Fruit fly (Drosophila melanogaster) whole organism, embryonic: Measurements from ENCODE around the gene CG1074.

Source experiments
- Bdp1 ChIP-seq: fragments of 200-800 bp; sonication (Bioruptor generic); optimal IDR thresholded peaks from 3 replicates; lab custom pipeline; 2016; ENCODE audit warnings: missing biosample characterization, missing genetic modification characterization
- CG11723 ChIP-seq: fragments of 200-800 bp; sonication (Bioruptor generic); optimal IDR thresholded peaks from 2 replicates; lab custom pipeline; 2017; ENCODE audit warnings: missing biosample characterization, mild to moderate bottlenecking, missing genetic modification characterization
- CG1233 ChIP-seq: fragments of 200-800 bp; sonication (Bioruptor generic); optimal IDR thresholded peaks from 4 replicates; lab custom pipeline; 2018; ENCODE audit warnings: missing biosample characterization, mild to moderate bottlenecking, missing genetic modification characterization
- CG14050 ChIP-seq: fragments of 200-800 bp; sonication (Bioruptor generic); IDR thresholded peaks from 3 replicates; pipeline ENCODE4 v1.3.6; 2022; ENCODE audit warnings: missing biosample characterization, missing genetic modification characterization
- CG16863 ChIP-seq: fragments of 200-800 bp; sonication (Bioruptor generic); optimal IDR thresholded peaks from 3 replicates; lab custom pipeline; 2016; ENCODE audit warnings: missing biosample characterization, missing genetic modification characterization
- CG17568 ChIP-seq: fragments of 200-800 bp; sonication (Bioruptor generic); optimal IDR thresholded peaks from 2 replicates; lab custom pipeline; 2018; ENCODE audit warnings: missing biosample characterization, mild to moderate bottlenecking, missing genetic modification characterization, moderate library complexity
- CG2129 ChIP-seq: fragments of 200-800 bp; sonication (Bioruptor generic); IDR thresholded peaks from 2 replicates; pipeline ENCODE4 v1.3.6; 2022; ENCODE audit warnings: missing biosample characterization, missing genetic modification characterization; ENCODE audit not compliant: partially characterized antibody
- CG2678 ChIP-seq: fragments of 200-800 bp; sonication (Bioruptor generic); optimal IDR thresholded peaks from 3 replicates; lab custom pipeline; 2019; ENCODE audit warnings: missing biosample characterization, mild to moderate bottlenecking, missing genetic modification characterization, moderate library complexity
- CG3065 ChIP-seq: fragments of 200-800 bp; sonication (Bioruptor generic); optimal IDR thresholded peaks from 2 replicates; lab custom pipeline; 2016; ENCODE audit warnings: missing biosample characterization, missing genetic modification characterization
- CG3281 ChIP-seq: fragments of 200-800 bp; sonication (Bioruptor generic); optimal IDR thresholded peaks from 3 replicates; lab custom pipeline; 2017; ENCODE audit warnings: missing biosample characterization, mild to moderate bottlenecking, missing genetic modification characterization
- CG3407 ChIP-seq: fragments of 200-800 bp; sonication (Bioruptor generic); optimal IDR thresholded peaks from 2 replicates; lab custom pipeline; 2018; ENCODE audit warnings: missing biosample characterization, mild to moderate bottlenecking, missing genetic modification characterization
- CG6272 ChIP-seq: fragments of 200-800 bp; sonication (Bioruptor generic); IDR thresholded peaks from 2 replicates; pipeline ENCODE4 v1.3.6; 2022; ENCODE audit warnings: missing biosample characterization, missing genetic modification characterization
- CG7271 ChIP-seq: fragments of 200-800 bp; sonication (Bioruptor generic); optimal IDR thresholded peaks from 2 replicates; lab custom pipeline; 2018; ENCODE audit warnings: missing biosample characterization, mild to moderate bottlenecking, missing genetic modification characterization, moderate library complexity
- Camta ChIP-seq: fragments of 200-800 bp; sonication (Bioruptor generic); optimal IDR thresholded peaks from 2 replicates; lab custom pipeline; 2016; ENCODE audit warnings: missing biosample characterization, missing genetic modification characterization
- Dp ChIP-seq: fragments of 200-800 bp; sonication (Bioruptor generic); optimal IDR thresholded peaks from 2 replicates; lab custom pipeline; 2018; ENCODE audit warnings: missing biosample characterization, mild to moderate bottlenecking, missing genetic modification characterization, moderate library complexity
- E2f1 ChIP-seq: fragments of 200-800 bp; sonication (Bioruptor generic); IDR thresholded peaks from 2 replicates; pipeline ENCODE4 v1.3.6; 2022; ENCODE audit warnings: missing biosample characterization, missing genetic modification characterization
- Fer1 ChIP-seq: fragments of 200-800 bp; sonication (Bioruptor generic); optimal IDR thresholded peaks from 2 replicates; lab custom pipeline; 2017; ENCODE audit warnings: missing biosample characterization, mild to moderate bottlenecking, missing genetic modification characterization
- Hmx ChIP-seq: fragments of 200-800 bp; sonication (Bioruptor generic); optimal IDR thresholded peaks from 2 replicates; lab custom pipeline; 2016; ENCODE audit warnings: missing biosample characterization, missing genetic modification characterization
- Kr ChIP-seq: fragments of 200-800 bp; sonication (Bioruptor generic); optimal IDR thresholded peaks from 2 replicates; lab custom pipeline; 2017; ENCODE audit warnings: missing biosample characterization, mild to moderate bottlenecking, missing genetic modification characterization
- MESR4 ChIP-seq: fragments of 200-800 bp; sonication (Bioruptor generic); optimal IDR thresholded peaks from 2 replicates; lab custom pipeline; 2018; ENCODE audit warnings: missing biosample characterization, mild to moderate bottlenecking, missing genetic modification characterization, moderate library complexity
- Max ChIP-seq: fragments of 200-800 bp; sonication (Bioruptor generic); optimal IDR thresholded peaks from 2 replicates; lab custom pipeline; 2016; ENCODE audit warnings: missing biosample characterization, mild to moderate bottlenecking, missing genetic modification characterization
- Med ChIP-seq: fragments of 200-800 bp; sonication (Bioruptor generic); peaks from one replicate; lab custom pipeline; 2016; ENCODE audit warnings: missing biosample characterization, missing genetic modification characterization, mild to moderate bottlenecking, inconsistent platforms, moderate library complexity
- Stat92E ChIP-seq, 3 experiments: fragments of >200 bp in 2 of 3; fragments of 200-800 bp in 1 of 3; sonication (Bioruptor generic) in 1 of 3; optimal IDR thresholded peaks; 2 replicates each; lab custom pipeline; 2017 to 2019; ENCODE audit warnings: missing biosample characterization in 3 of 3, missing genetic modification characterization in 3 of 3, mild to moderate bottlenecking in 1 of 3, moderate library complexity in 1 of 3
- Xbp1 ChIP-seq: fragments of 200-800 bp; sonication (Bioruptor generic); optimal IDR thresholded peaks from 3 replicates; lab custom pipeline; 2016; ENCODE audit warnings: missing biosample characterization, mild to moderate bottlenecking, missing genetic modification characterization
- ab ChIP-seq: fragments of 200-800 bp; sonication (Bioruptor generic); optimal IDR thresholded peaks from 2 replicates; lab custom pipeline; 2016; ENCODE audit warnings: missing biosample characterization, missing genetic modification characterization
- ac ChIP-seq: fragments of 200-800 bp; sonication (Bioruptor generic); optimal IDR thresholded peaks from 3 replicates; lab custom pipeline; 2017; ENCODE audit warnings: missing biosample characterization, mild to moderate bottlenecking, missing genetic modification characterization
- ase ChIP-seq: fragments of 200-800 bp; sonication (Bioruptor generic); IDR thresholded peaks from 3 replicates; pipeline ENCODE4 v1.3.6; 2022; ENCODE audit warnings: missing biosample characterization, missing genetic modification characterization
- chif ChIP-seq, 2 experiments: fragments of 200-800 bp; sonication (Bioruptor generic); optimal IDR thresholded peaks; 3 replicates each; lab custom pipeline; 2016; ENCODE audit warnings: missing biosample characterization in 2 of 2, missing genetic modification characterization in 2 of 2
- dmrt99B ChIP-seq: fragments of 200-800 bp; sonication (Bioruptor generic); optimal IDR thresholded peaks from 2 replicates; lab custom pipeline; 2018; ENCODE audit warnings: missing biosample characterization, mild to moderate bottlenecking, missing genetic modification characterization, moderate library complexity
- fd3F ChIP-seq: fragments of 200-800 bp; sonication (Bioruptor generic); optimal IDR thresholded peaks from 2 replicates; lab custom pipeline; 2018; ENCODE audit warnings: missing biosample characterization, mild to moderate bottlenecking, missing genetic modification characterization, moderate library complexity
- grn ChIP-seq: fragments of 200-800 bp; sonication (Bioruptor generic); optimal IDR thresholded peaks from 3 replicates; lab custom pipeline; 2017; ENCODE audit warnings: missing biosample characterization, missing genetic modification characterization
- hth ChIP-seq: fragments of >200 bp; optimal IDR thresholded peaks from 2 replicates; lab custom pipeline; 2017; ENCODE audit warnings: inconsistent platforms
- jumu ChIP-seq: fragments of 200-800 bp; sonication (Bioruptor generic); optimal IDR thresholded peaks from 3 replicates; lab custom pipeline; 2016; ENCODE audit warnings: missing biosample characterization, missing genetic modification characterization
- kni ChIP-seq: fragments of 200-800 bp; sonication (Bioruptor generic); optimal IDR thresholded peaks from 3 replicates; lab custom pipeline; 2017; ENCODE audit warnings: mild to moderate bottlenecking, missing biosample characterization, missing genetic modification reagents, missing genetic modification characterization
- lilli ChIP-seq: fragments of 200-800 bp; sonication (Bioruptor generic); optimal IDR thresholded peaks from 3 replicates; lab custom pipeline; 2016; ENCODE audit warnings: missing biosample characterization, missing genetic modification characterization
- mld ChIP-seq: fragments of 200-800 bp; sonication (Bioruptor generic); IDR thresholded peaks from 3 replicates; pipeline ENCODE4 v1.3.6; 2022; ENCODE audit warnings: missing biosample characterization, missing genetic modification characterization; ENCODE audit not compliant: partially characterized antibody
- nmo ChIP-seq: fragments of 200-800 bp; sonication (Bioruptor generic); optimal IDR thresholded peaks from 2 replicates; lab custom pipeline; 2018; ENCODE audit warnings: missing biosample characterization, mild to moderate bottlenecking, missing genetic modification characterization, moderate library complexity
- odd ChIP-seq: fragments of 200-800 bp; sonication (Bioruptor generic); optimal IDR thresholded peaks from 2 replicates; lab custom pipeline; 2017; ENCODE audit warnings: missing biosample characterization, mild to moderate bottlenecking, missing genetic modification characterization
- pfk ChIP-seq: fragments of 200-800 bp; sonication (Bioruptor generic); optimal IDR thresholded peaks from 2 replicates; lab custom pipeline; 2018; ENCODE audit warnings: missing biosample characterization, mild to moderate bottlenecking, missing genetic modification characterization, moderate library complexity
- pros ChIP-seq: fragments of 200-800 bp; sonication (Bioruptor generic); optimal IDR thresholded peaks from 3 replicates; lab custom pipeline; 2019; ENCODE audit warnings: missing biosample characterization, mild to moderate bottlenecking, missing genetic modification characterization, moderate library complexity
- repo ChIP-seq: fragments of 200-800 bp; sonication (Bioruptor generic); optimal IDR thresholded peaks from 2 replicates; lab custom pipeline; 2016; ENCODE audit warnings: missing biosample characterization, missing genetic modification characterization
- schlank ChIP-seq: fragments of 200-800 bp; sonication (Bioruptor generic); optimal IDR thresholded peaks from 2 replicates; lab custom pipeline; 2018; ENCODE audit warnings: missing biosample characterization, mild to moderate bottlenecking, missing genetic modification characterization
- shn ChIP-seq: fragments of 200-800 bp; sonication (Bioruptor generic); optimal IDR thresholded peaks from 3 replicates; lab custom pipeline; 2016; ENCODE audit warnings: missing biosample characterization, missing genetic modification characterization
- sob ChIP-seq: fragments of 200-800 bp; sonication (Bioruptor generic); IDR thresholded peaks from 2 replicates; pipeline ENCODE4 v1.3.6; 2022; ENCODE audit warnings: missing biosample characterization, missing genetic modification characterization
- tio ChIP-seq: fragments of 200-800 bp; sonication (Bioruptor generic); optimal IDR thresholded peaks from 2 replicates; lab custom pipeline; 2017; ENCODE audit warnings: missing biosample characterization, missing genetic modification characterization, inconsistent platforms
- tna ChIP-seq: fragments of 200-800 bp; sonication (Bioruptor generic); IDR thresholded peaks from 2 replicates; pipeline ENCODE4 v1.3.6; 2022; ENCODE audit warnings: missing biosample characterization, missing genetic modification characterization; ENCODE audit not compliant: partially characterized antibody
- trh ChIP-seq: fragments of 200-800 bp; sonication (Bioruptor generic); optimal IDR thresholded peaks from 2 replicates; lab custom pipeline; 2016; ENCODE audit warnings: missing biosample characterization, missing genetic modification characterization
- zfh2 ChIP-seq: fragments of 200-800 bp; sonication (Bioruptor generic); optimal IDR thresholded peaks from 2 replicates; lab custom pipeline; 2016; ENCODE audit warnings: missing biosample characterization, missing genetic modification characterization

CG1074 gene

dm6 chr3R:4478220-4479037 lies 44.7 kb downstream of the CG1074 start (continued):
- TF ChIP-seq MESR4 (GFP tag; lab: Kevin White, UChicago) (peak; percentile 36), schlank (tag; lab: Kevin White, UChicago) (peak; percentile 59), E2f1 (peak; percentile 83), kni (GFP tag; lab: Kevin White, UChicago) (peak; percentile 94), CG11723 (peak; percentile 74), odd (GFP tag; lab: Kevin White, UChicago) (peak; percentile 82), CG3065 (GFP tag; lab: Kevin White, UChicago) (peak; percentile 99), Kr (GFP tag; lab: Kevin White, UChicago) (no peak), CG2129 (GFP tag; lab: Robert Waterston, UW) (no peak), Med (GFP tag; lab: Kevin White, UChicago) (peak; percentile 98), CG6272 (GFP tag; lab: Robert Waterston, UW) (0 out of 2 replicates have a peak, but pooled peaks have one; percentile 20), nmo (peak; percentile 78), mld (GFP tag; lab: Robert Waterston, UW) (no peak), tna (GFP tag; lab: Robert Waterston, UW) (peak; percentile 50), ab (GFP tag; lab: Kevin White, UChicago) (peak; percentile 66), ac (GFP tag; lab: Kevin White, UChicago) (peak; percentile 13), CG14050 (GFP tag; lab: Robert Waterston, UW) (peak; percentile 84), zfh2 (GFP tag; lab: Kevin White, UChicago) (peak; percentile 87), CG2678 (tag; lab: Kevin White, UChicago) (peak; percentile 84), repo (GFP tag; lab: Kevin White, UChicago) (peak; percentile 62), fd3F (peak; percentile 73), Max (GFP tag; lab: Kevin White, UChicago) (peak; percentile 82), dmrt99B (tag; lab: Kevin White, UChicago) (peak; percentile 87), CG3281 (peak; percentile 87), jumu (peak; percentile 86), ase (GFP tag; lab: Robert Waterston, UW) (peak; percentile 74; the same call in 2 of the 3 replicates), Camta (GFP tag; lab: Kevin White, UChicago) (peak; percentile 83), tio (GFP tag; lab: Kevin White, UChicago) (peak; percentile 82), pros (GFP tag; lab: Kevin White, UChicago) (peak; percentile 85), Dp (GFP tag; lab: Kevin White, UChicago) (no peak), CG1233 (GFP tag; lab: Kevin White, UChicago) (peak; percentile 64), Xbp1 (GFP tag; lab: Kevin White, UChicago) (peak; percentile 93), CG3407 (GFP tag; lab: Kevin White, UChicago) (peak; percentile 62), chif (GFP tag; optimal IDR thresholded peaks at IDR 0.05; lab: Kevin White, UChicago) (peak; percentile 75 to 86), sob (peak; percentile 89), pfk (GFP tag; lab: Kevin White, UChicago) (no peak), Bdp1 (GFP tag; lab: Kevin White, UChicago) (peak; percentile 63), trh (peak; percentile 37), hth (no peak), grn (GFP tag; lab: Kevin White, UChicago) (peak; percentile 25), shn (GFP tag; lab: Kevin White, UChicago) (peak; percentile 71), Fer1 (peak; percentile 87), CG7271 (no peak), CG17568 (GFP tag; lab: Kevin White, UChicago) (peak; percentile 88), Hmx (peak; percentile 73), lilli (GFP tag; lab: Kevin White, UChicago) (peak; percentile 92), Stat92E (GFP tag; optimal IDR thresholded peaks at IDR 0.05; lab: Kevin White, UChicago) (peak in 1 of 3 experiments; percentile 51), CG16863 (GFP tag; lab: Kevin White, UChicago) (peak; percentile 79)
